Worm (Caenorhabditis elegans) whole organism, L4 larva: Measurements from ENCODE around the gene ZK418.5.

Experiments
- F10B5.3 ChIP-seq: sonication (generic microtip); optimal IDR thresholded peaks from 2 replicates; lab custom pipeline; 2016; ENCODE audit warnings: mild to moderate bottlenecking, missing genetic modification characterization, missing compliant biosample characterization
- F44E2.7 ChIP-seq: fragments of 200-800 bp; sonication (Bioruptor generic); IDR thresholded peaks from 2 replicates; pipeline ENCODE4 v2.1.2; 2022; ENCODE audit warnings: missing genetic modification characterization, missing compliant biosample characterization
- F49E8.2 ChIP-seq: sonication (generic microtip); optimal IDR thresholded peaks from 2 replicates; lab custom pipeline; 2016; ENCODE audit warnings: missing compliant biosample characterization, mild to moderate bottlenecking, missing genetic modification characterization, borderline replicate concordance
- R02D3.7 ChIP-seq: fragments of 150-350 bp; sonication (generic microtip); optimal IDR thresholded peaks from 3 replicates; lab custom pipeline; 2014; ENCODE audit warnings: missing biosample characterization, missing genetic modification characterization
- T26A8.4 ChIP-seq: fragments of 200-800 bp; sonication (Bioruptor generic); IDR thresholded peaks from 2 replicates; pipeline ENCODE4 v1.3.6; 2022; ENCODE audit warnings: missing genetic modification characterization, missing compliant biosample characterization
- Y48G9A.11 ChIP-seq: fragments of 200-800 bp; sonication (Bioruptor generic); IDR thresholded peaks from 2 replicates; pipeline ENCODE4 v1.3.6; 2022; ENCODE audit warnings: missing genetic modification reagents, missing genetic modification characterization, missing compliant biosample characterization
- ZK546.5 ChIP-seq, 2 experiments: sonication (generic microtip); optimal IDR thresholded peaks; 2 replicates each; lab custom pipeline; 2017; ENCODE audit warnings: missing biosample characterization in 2 of 2, missing genetic modification characterization in 2 of 2
- aha-1 ChIP-seq: fragments of 150-350 bp; peaks from one replicate; lab custom pipeline; 2014; ENCODE audit warnings: missing biosample characterization, missing genetic modification characterization
- attf-4 ChIP-seq: sonication (generic microtip); optimal IDR thresholded peaks from 3 replicates; lab custom pipeline; 2017; ENCODE audit warnings: missing biosample characterization, missing genetic modification characterization
- ceh-32 ChIP-seq: sonication (generic microtip); optimal IDR thresholded peaks from 2 replicates; lab custom pipeline; 2016; ENCODE audit warnings: mild to moderate bottlenecking, missing genetic modification characterization, missing compliant biosample characterization; ENCODE audit not compliant: poor library complexity
- ceh-82 ChIP-seq: sonication (generic microtip); optimal IDR thresholded peaks from 2 replicates; lab custom pipeline; 2017; ENCODE audit warnings: missing biosample characterization, missing genetic modification characterization
- daf-12 ChIP-seq: fragments of 150-350 bp; optimal IDR thresholded peaks from 2 replicates; lab custom pipeline; 2014; ENCODE audit warnings: missing biosample characterization, missing genetic modification reagents, missing genetic modification characterization
- daf-19 ChIP-seq: fragments of 200-800 bp; sonication (Bioruptor generic); conservative IDR thresholded peaks from 2 replicates; pipeline ENCODE4 v1.3.6; 2022; ENCODE audit warnings: missing genetic modification characterization, missing compliant biosample characterization
- daf-8 ChIP-seq: fragments of 200-800 bp; sonication (Bioruptor generic); IDR thresholded peaks from 2 replicates; pipeline ENCODE4 v1.3.6; 2022; ENCODE audit warnings: missing genetic modification characterization, missing compliant biosample characterization
- dmd-9 ChIP-seq: fragments of 200-800 bp; sonication (Bioruptor generic); IDR thresholded peaks from 2 replicates; pipeline ENCODE4 v1.3.6; 2022; ENCODE audit warnings: missing genetic modification reagents, missing genetic modification characterization, missing compliant biosample characterization
- egl-27 ChIP-seq: sonication (generic microtip); optimal IDR thresholded peaks from 3 replicates; lab custom pipeline; 2017; ENCODE audit warnings: missing biosample characterization, missing genetic modification reagents, missing genetic modification characterization
- egl-43 ChIP-seq: fragments of 200-800 bp; sonication (Bioruptor generic); IDR thresholded peaks from 2 replicates; pipeline ENCODE4 v1.3.6; 2022; ENCODE audit warnings: missing genetic modification reagents, missing genetic modification characterization, missing compliant biosample characterization
- fkh-10 ChIP-seq: fragments of 150-350 bp; optimal IDR thresholded peaks from 2 replicates; lab custom pipeline; 2014; ENCODE audit warnings: missing biosample characterization, missing genetic modification reagents, missing genetic modification characterization
- fos-1 ChIP-seq: fragments of 150-350 bp; optimal IDR thresholded peaks from 2 replicates; lab custom pipeline; 2014; ENCODE audit warnings: missing biosample characterization, missing genetic modification characterization
- hif-1 ChIP-seq, 2 experiments: sonication (generic microtip); optimal IDR thresholded peaks; 2 replicates each; lab custom pipeline; 2016 to 2017; ENCODE audit warnings: missing compliant biosample characterization in 2 of 2, missing genetic modification characterization in 2 of 2, missing genetic modification reagents in 2 of 2, missing genotype in 2 of 2, mild to moderate bottlenecking in 1 of 2
- hlh-11 ChIP-seq: fragments of 200-800 bp; sonication (Bioruptor generic); optimal IDR thresholded peaks from 2 replicates; lab custom pipeline; 2018; ENCODE audit warnings: mild to moderate bottlenecking, missing genetic modification characterization, missing compliant biosample characterization
- hlh-30 ChIP-seq: sonication (generic microtip); optimal IDR thresholded peaks from 2 replicates; lab custom pipeline; 2017; ENCODE audit warnings: antibody characterized with exemption, mild to moderate bottlenecking, missing genetic modification characterization, missing compliant biosample characterization; ENCODE audit not compliant: insufficient read depth
- hmg-1.1 ChIP-seq: fragments of 200-800 bp; sonication (Bioruptor generic); IDR thresholded peaks from 2 replicates; pipeline ENCODE4 v1.3.6; 2022; ENCODE audit warnings: missing genetic modification reagents, missing genetic modification characterization, missing compliant biosample characterization
- jun-1 ChIP-seq: fragments of 150-350 bp; optimal IDR thresholded peaks from 2 replicates; lab custom pipeline; 2014; ENCODE audit warnings: missing biosample characterization, missing genetic modification reagents, missing genetic modification characterization
- lim-7 ChIP-seq: fragments of 200-800 bp; sonication (Bioruptor generic); IDR thresholded peaks from 2 replicates; pipeline ENCODE4 v1.3.6; 2022; ENCODE audit warnings: missing genetic modification characterization, missing compliant biosample characterization
- lin-13 ChIP-seq: fragments of 150-350 bp; optimal IDR thresholded peaks from 2 replicates; lab custom pipeline; 2014; ENCODE audit warnings: missing biosample characterization, missing genetic modification reagents, missing genetic modification characterization
- lin-29 ChIP-seq: fragments of 200-800 bp; sonication (Bioruptor generic); IDR thresholded peaks from 2 replicates; pipeline ENCODE4 v1.3.6; 2022; ENCODE audit warnings: missing genetic modification reagents, missing genetic modification characterization, missing compliant biosample characterization
- lin-38 ChIP-seq: fragments of 200-800 bp; sonication (Bioruptor generic); IDR thresholded peaks from 2 replicates; pipeline ENCODE4 v1.3.6; 2022; ENCODE audit warnings: missing genetic modification reagents, missing genetic modification characterization, missing compliant biosample characterization
- lin-39 ChIP-seq: fragments of 150-350 bp; optimal IDR thresholded peaks from 2 replicates; lab custom pipeline; 2014; ENCODE audit warnings: missing biosample characterization, missing genetic modification reagents, missing genetic modification characterization
- lir-3 ChIP-seq: sonication (generic microtip); optimal IDR thresholded peaks from 2 replicates; lab custom pipeline; 2016; ENCODE audit warnings: mild to moderate bottlenecking, missing genetic modification characterization, missing compliant biosample characterization
- lsy-2 ChIP-seq, 2 experiments: fragments of 150-350 bp in 1 of 2; sonication (generic microtip) in 1 of 2; optimal IDR thresholded peaks; 2 replicates each; lab custom pipeline; 2014 to 2017; ENCODE audit warnings: missing biosample characterization in 2 of 2, missing genetic modification characterization in 2 of 2
- madf-5 ChIP-seq, 2 experiments: fragments of 200-800 bp; sonication (Bioruptor generic); IDR thresholded peaks; 2 replicates each; pipeline ENCODE4 v1.3.6; 2022; ENCODE audit warnings: missing compliant biosample characterization in 2 of 2, missing genetic modification characterization in 2 of 2
- mdl-1 ChIP-seq, 2 experiments: fragments of 150-350 bp in 1 of 2; sonication (generic microtip) in 1 of 2; optimal IDR thresholded peaks; 2 replicates each; lab custom pipeline; 2014 to 2017; ENCODE audit warnings: missing biosample characterization in 2 of 2, missing genetic modification characterization in 2 of 2
- mes-2 ChIP-seq: sonication (generic microtip); optimal IDR thresholded peaks from 2 replicates; lab custom pipeline; 2016; ENCODE audit warnings: missing genotype, mild to moderate bottlenecking, missing genetic modification characterization, missing compliant biosample characterization; ENCODE audit not compliant: poor library complexity, severe bottlenecking
- mxl-2 ChIP-seq: fragments of 200-800 bp; sonication (Bioruptor generic); conservative IDR thresholded peaks from 2 replicates; pipeline ENCODE4 v1.3.6; 2022; ENCODE audit warnings: missing genetic modification reagents, missing genetic modification characterization, missing compliant biosample characterization
- nhr-237 ChIP-seq: sonication (generic microtip); optimal IDR thresholded peaks from 2 replicates; lab custom pipeline; 2017; ENCODE audit warnings: missing biosample characterization, missing genetic modification characterization
- nhr-41 ChIP-seq: fragments of 200-800 bp; sonication (Bioruptor generic); IDR thresholded peaks from 2 replicates; pipeline ENCODE4 v1.3.6; 2022; ENCODE audit warnings: missing genetic modification reagents, missing genetic modification characterization, missing compliant biosample characterization
- nhr-42 ChIP-seq: fragments of 200-800 bp; sonication (Bioruptor generic); IDR thresholded peaks from 2 replicates; pipeline ENCODE4 v1.3.6; 2022; ENCODE audit warnings: missing genetic modification characterization, missing compliant biosample characterization
- nhr-76 ChIP-seq: fragments of 150-350 bp; optimal IDR thresholded peaks from 2 replicates; lab custom pipeline; 2014; ENCODE audit warnings: missing biosample characterization, missing genetic modification characterization
- pha-4 ChIP-seq, 2 experiments: fragments of 150-350 bp in 1 of 2; fragments of 200-800 bp in 1 of 2; sonication (Bioruptor generic) in 1 of 2; IDR thresholded peaks in 1 of 2; optimal IDR thresholded peaks in 1 of 2; 2 replicates each; pipeline versions ENCODE4 v1.3.6 to Lab custom; 2014 to 2022; ENCODE audit warnings: missing genetic modification characterization in 2 of 2, missing genetic modification reagents in 2 of 2, missing biosample characterization in 1 of 2, missing compliant biosample characterization in 1 of 2
- snpc-4 ChIP-seq: fragments of 150-350 bp; optimal IDR thresholded peaks from 2 replicates; lab custom pipeline; 2014; ENCODE audit warnings: missing biosample characterization, missing genetic modification characterization
- spr-1 ChIP-seq: sonication (generic microtip); optimal IDR thresholded peaks from 2 replicates; lab custom pipeline; 2016; ENCODE audit warnings: mild to moderate bottlenecking, missing genetic modification characterization, missing compliant biosample characterization
- tag-97 ChIP-seq: fragments of 200-800 bp; sonication (Bioruptor generic); IDR thresholded peaks from 2 replicates; pipeline ENCODE4 v1.3.6; 2022; ENCODE audit warnings: missing genetic modification characterization, missing compliant biosample characterization
- unc-62 ChIP-seq, 3 experiments: fragments of 150-350 bp in 1 of 3; sonication (generic microtip); optimal IDR thresholded peaks in 2 of 3; peaks in 1 of 3; 1 replicate in 1 of 3; 2 replicates in 2 of 3; lab custom pipeline; 2014 to 2017; ENCODE audit warnings: missing biosample characterization in 3 of 3, missing genetic modification characterization in 3 of 3, missing genetic modification reagents in 3 of 3, missing genotype in 1 of 3
- zag-1 ChIP-seq: fragments of 150-350 bp; optimal IDR thresholded peaks from 2 replicates; lab custom pipeline; 2014; ENCODE audit warnings: missing biosample characterization, missing genetic modification characterization
- zfp-2 ChIP-seq: sonication (generic microtip); optimal IDR thresholded peaks from 2 replicates; lab custom pipeline; 2016; ENCODE audit warnings: mild to moderate bottlenecking, missing genetic modification characterization, missing compliant biosample characterization
- zfp-3 ChIP-seq: fragments of 200-800 bp; sonication (Bioruptor generic); conservative IDR thresholded peaks from 2 replicates; pipeline ENCODE4 v1.3.6; 2022; ENCODE audit warnings: missing genetic modification reagents, missing genetic modification characterization, missing compliant biosample characterization
- zip-11 ChIP-seq: fragments of 200-800 bp; sonication (Bioruptor generic); IDR thresholded peaks from 2 replicates; pipeline ENCODE4 v1.3.6; 2022; ENCODE audit warnings: missing genetic modification characterization, missing compliant biosample characterization
- zip-2 ChIP-seq: fragments of 150-350 bp; optimal IDR thresholded peaks from 2 replicates; lab custom pipeline; 2014; ENCODE audit warnings: missing biosample characterization, missing genetic modification characterization
- ztf-11 ChIP-seq: fragments of 150-350 bp; optimal IDR thresholded peaks from 2 replicates; lab custom pipeline; 2014; ENCODE audit warnings: missing biosample characterization, missing genetic modification characterization

Gene ZK418.5

DNA sequence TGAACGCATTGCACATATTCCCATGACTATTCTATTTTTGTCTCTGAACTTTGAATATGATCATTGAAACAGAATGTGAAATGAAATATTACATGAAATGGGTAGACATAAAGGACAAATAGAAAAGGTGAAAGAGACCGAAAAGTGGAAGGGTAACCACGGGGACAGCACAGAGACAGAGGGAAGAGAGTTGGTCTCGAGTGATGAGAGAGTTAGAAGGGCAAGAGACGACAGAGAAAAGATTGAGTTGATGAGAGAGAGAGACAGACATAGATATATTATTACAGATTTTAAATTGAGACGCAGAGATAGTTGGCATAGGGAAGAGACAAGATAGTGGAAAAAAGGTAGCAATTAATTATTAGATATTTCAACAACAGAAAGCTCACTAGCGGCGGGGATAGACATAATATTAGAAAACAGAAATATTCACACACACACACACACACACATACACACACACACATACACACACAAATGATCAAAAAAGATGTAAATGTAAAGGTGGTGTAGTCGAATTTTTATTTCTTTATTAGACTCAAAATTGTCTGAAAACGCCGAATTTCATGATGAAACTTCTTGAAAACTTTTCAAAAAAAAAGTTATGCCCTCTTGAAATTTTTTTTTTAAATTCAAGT is 43.1 kb upstream of the ZK418.5 start (continued):
- TF ChIP-seq F10B5.3 (tag; lab: Kevin White, UChicago), result no peak
- TF ChIP-seq unc-62 (GFP tag; optimal IDR thresholded peaks at IDR 0.05 in 1 of 2; lab: Kevin White, UChicago), result no peak
- no peak for TF ChIP-seq unc-62 (tag; optimal IDR thresholded peaks at IDR 0.05; lab: Kevin White, UChicago)
- no peak for TF ChIP-seq spr-1 (tag; lab: Kevin White, UChicago)
- TF ChIP-seq lsy-2 (tag; optimal IDR thresholded peaks at IDR 0.05; lab: Kevin White, UChicago), result peak; percentile 50 to 80
- TF ChIP-seq T26A8.4 (GFP tag; lab: Robert Waterston, UW), result no peak
- TF ChIP-seq F49E8.2 (tag; lab: Kevin White, UChicago), result no peak
- no peak for TF ChIP-seq madf-5 (GFP tag; IDR thresholded peaks at IDR 0.05; lab: Robert Waterston, UW)
- TF ChIP-seq zag-1 (tag; lab: Kevin White, UChicago), result no peak
- peak; percentile 61 for TF ChIP-seq hmg-1.1 (GFP tag; lab: Robert Waterston, UW)
- no peak for TF ChIP-seq pha-4 (GFP tag; IDR thresholded peaks at IDR 0.05; lab: Robert Waterston, UW)
- TF ChIP-seq pha-4 (tag; optimal IDR thresholded peaks at IDR 0.05; lab: Kevin White, UChicago), result no peak
- TF ChIP-seq nhr-76, result no peak
- TF ChIP-seq jun-1 (tag; lab: Kevin White, UChicago), result no peak
- no peak for TF ChIP-seq lim-7
- TF ChIP-seq ceh-32 (tag; lab: Kevin White, UChicago), result no peak
- no peak for TF ChIP-seq zip-11 (GFP tag; lab: Robert Waterston, UW)
- TF ChIP-seq daf-19 (GFP tag; lab: Robert Waterston, UW), result no peak
- no peak for TF ChIP-seq ceh-82 (tag; lab: Kevin White, UChicago)
- no peak for TF ChIP-seq daf-8 (GFP tag; lab: Robert Waterston, UW)
- TF ChIP-seq mxl-2, result no peak
- no peak for TF ChIP-seq dmd-9 (GFP tag; lab: Robert Waterston, UW)
- no peak for TF ChIP-seq R02D3.7 (tag; lab: Kevin White, UChicago)
- TF ChIP-seq mes-2 (tag; lab: Kevin White, UChicago), result peak; percentile 52
- no peak for TF ChIP-seq fkh-10 (GFP tag; lab: Kevin White, UChicago)
- no peak for TF ChIP-seq nhr-237 (tag; lab: Kevin White, UChicago)
- peak; percentile 22 for TF ChIP-seq lin-38 (GFP tag; lab: Robert Waterston, UW)
- TF ChIP-seq lin-29, result no peak
- TF ChIP-seq snpc-4 (tag; lab: Kevin White, UChicago), result no peak
- TF ChIP-seq ztf-11 (tag; lab: Kevin White, UChicago), result no peak
- TF ChIP-seq zfp-3 (GFP tag; lab: Robert Waterston, UW), result 0 out of 2 replicates have a peak, but pooled peaks have one; percentile 13
- TF ChIP-seq lir-3 (tag; lab: Kevin White, UChicago), result no peak
- peak; percentile 4 for TF ChIP-seq lin-13 (GFP tag; lab: Kevin White, UChicago)
- TF ChIP-seq attf-4, result no peak
- TF ChIP-seq egl-43 (GFP tag; lab: Robert Waterston, UW), result no peak
- TF ChIP-seq mdl-1 (tag; optimal IDR thresholded peaks at IDR 0.05; lab: Kevin White, UChicago), result peak; percentile 46 to 71
- TF ChIP-seq hlh-30 (tag; lab: Kevin White, UChicago), result peak; percentile 94
- no peak for TF ChIP-seq zfp-2 (tag; lab: Kevin White, UChicago)
- TF ChIP-seq tag-97, result no peak
- TF ChIP-seq egl-27 (tag; lab: Kevin White, UChicago), result no peak
- no peak for TF ChIP-seq fos-1 (tag; lab: Kevin White, UChicago)
- TF ChIP-seq zip-2 (tag; lab: Kevin White, UChicago), result no peak
- TF ChIP-seq daf-12 (tag; lab: Kevin White, UChicago), result no peak
- TF ChIP-seq nhr-42 (GFP tag; lab: Robert Waterston, UW), result no peak
- TF ChIP-seq aha-1, result peak; percentile 91
- no peak for TF ChIP-seq F44E2.7 (GFP tag; lab: Robert Waterston, UW)
- no peak for TF ChIP-seq hif-1 (tag; optimal IDR thresholded peaks at IDR 0.05; lab: Kevin White, UChicago)
- no peak for TF ChIP-seq Y48G9A.11
- no peak for TF ChIP-seq ZK546.5 (tag; optimal IDR thresholded peaks at IDR 0.05; lab: Kevin White, UChicago)
- TF ChIP-seq lin-39 (tag; lab: Kevin White, UChicago), result no peak
- TF ChIP-seq nhr-41 (GFP tag; lab: Robert Waterston, UW), result no peak
- TF ChIP-seq hlh-11 (tag; lab: Kevin White, UChicago), result peak; percentile 81
